Worm (Caenorhabditis elegans) whole organism, young adult: ENCODE results near the gene dylt-2.

ENCODE experiments used
- B0019.2 ChIP-seq: fragments of 200-800 bp; sonication (Bioruptor generic); conservative IDR thresholded peaks from 2 replicates; pipeline ENCODE4 v1.3.6; 2022; ENCODE audit warnings: missing genetic modification reagents, missing genetic modification characterization, missing compliant biosample characterization
- B0035.1 ChIP-seq: sonication (generic microtip); optimal IDR thresholded peaks from 2 replicates; lab custom pipeline; 2016; ENCODE audit warnings: missing genetic modification characterization, mild to moderate bottlenecking, missing compliant biosample characterization, missing genotype, missing genetic modification reagents
- B0261.1 ChIP-seq: sonication (generic microtip); optimal IDR thresholded peaks from 2 replicates; lab custom pipeline; 2016; ENCODE audit warnings: mild to moderate bottlenecking, missing genetic modification characterization, moderate library complexity, missing compliant biosample characterization
- B0336.3 ChIP-seq: fragments of 200-800 bp; sonication (Bioruptor generic); IDR thresholded peaks from 2 replicates; pipeline ENCODE4 v1.3.6; 2022; ENCODE audit warnings: missing genetic modification characterization, missing compliant biosample characterization
- C06A6.2 ChIP-seq: fragments of 200-800 bp; sonication (Bioruptor generic); conservative IDR thresholded peaks from 2 replicates; pipeline ENCODE4 v1.3.6; 2022; ENCODE audit warnings: missing genetic modification characterization, missing compliant biosample characterization
- C17E4.6 ChIP-seq: fragments of 200-800 bp; sonication (Bioruptor generic); IDR thresholded peaks from 2 replicates; pipeline ENCODE4 v1.3.6; 2022; ENCODE audit warnings: missing genetic modification reagents, missing genetic modification characterization, missing compliant biosample characterization
- D2030.7 ChIP-seq: fragments of 200-800 bp; sonication (Bioruptor generic); IDR thresholded peaks from 2 replicates; pipeline ENCODE4 v1.3.6; 2022; ENCODE audit warnings: missing genetic modification reagents, missing genetic modification characterization, missing compliant biosample characterization
- F22D6.2 ChIP-seq: sonication (generic microtip); optimal IDR thresholded peaks from 2 replicates; lab custom pipeline; 2016; ENCODE audit warnings: mild to moderate bottlenecking, missing genetic modification characterization, missing compliant biosample characterization
- F23B12.7 ChIP-seq: sonication (generic microtip); optimal IDR thresholded peaks from 2 replicates; lab custom pipeline; 2017; ENCODE audit warnings: missing genetic modification characterization, mild to moderate bottlenecking, missing compliant biosample characterization, antibody characterized with exemption, moderate library complexity; ENCODE audit not compliant: insufficient read depth
- F33H1.4 ChIP-seq: fragments of 200-800 bp; sonication (Bioruptor generic); IDR thresholded peaks from 2 replicates; pipeline ENCODE4 v1.3.6; 2022; ENCODE audit warnings: missing genetic modification reagents, missing genetic modification characterization, missing compliant biosample characterization
- F49E8.2 ChIP-seq: sonication (generic microtip); optimal IDR thresholded peaks from 3 replicates; lab custom pipeline; 2017; ENCODE audit warnings: missing genetic modification characterization, mild to moderate bottlenecking, missing compliant biosample characterization, antibody characterized with exemption, moderate library complexity; ENCODE audit not compliant: insufficient read depth
- F57C9.4 ChIP-seq: sonication (generic microtip); optimal IDR thresholded peaks from 2 replicates; lab custom pipeline; 2017; ENCODE audit warnings: mild to moderate bottlenecking, missing genetic modification characterization, missing compliant biosample characterization
- T26A5.8 ChIP-seq: sonication (generic microtip); optimal IDR thresholded peaks from 2 replicates; lab custom pipeline; 2016; ENCODE audit warnings: missing genetic modification characterization, missing compliant biosample characterization
- ZK185.1 ChIP-seq: sonication (generic microtip); optimal IDR thresholded peaks from 2 replicates; lab custom pipeline; 2016; ENCODE audit warnings: mild to moderate bottlenecking, missing genetic modification characterization, missing compliant biosample characterization; ENCODE audit not compliant: poor library complexity, severe bottlenecking
- ama-1 ChIP-seq, 3 experiments: fragments of 150-350 bp in 1 of 3; sonication (generic microtip) in 2 of 3; optimal IDR thresholded peaks; 2 replicates each; lab custom pipeline; 2014 to 2018; ENCODE audit warnings: missing biosample characterization in 2 of 3, missing genetic modification characterization in 2 of 3, missing genetic modification reagents in 2 of 3
- atf-7 ChIP-seq: sonication (generic microtip); optimal IDR thresholded peaks from 2 replicates; lab custom pipeline; 2017; ENCODE audit warnings: mild to moderate bottlenecking, missing genetic modification characterization, missing compliant biosample characterization
- athp-1 ChIP-seq: sonication (generic microtip); optimal IDR thresholded peaks from 2 replicates; lab custom pipeline; 2017; ENCODE audit warnings: mild to moderate bottlenecking, missing genetic modification characterization, missing compliant biosample characterization
- attf-3 ChIP-seq: fragments of 200-800 bp; sonication (Bioruptor generic); conservative IDR thresholded peaks from 2 replicates; pipeline ENCODE4 v1.3.6; 2022; ENCODE audit warnings: missing genetic modification reagents, missing genetic modification characterization, missing compliant biosample characterization
- attf-6 ChIP-seq: fragments of 200-800 bp; sonication (Bioruptor generic); IDR thresholded peaks from 2 replicates; pipeline ENCODE4 v1.3.6; 2022; ENCODE audit warnings: missing genetic modification reagents, missing genetic modification characterization, missing compliant biosample characterization
- bed-1 ChIP-seq: fragments of 200-800 bp; sonication (Bioruptor generic); IDR thresholded peaks from 2 replicates; pipeline ENCODE4 v1.3.6; 2022; ENCODE audit warnings: missing genetic modification reagents, missing genetic modification characterization, missing compliant biosample characterization
- cebp-1 ChIP-seq, 2 experiments: fragments of 200-800 bp in 1 of 2; sonication (Bioruptor generic) in 1 of 2; sonication (generic microtip) in 1 of 2; IDR thresholded peaks in 1 of 2; optimal IDR thresholded peaks in 1 of 2; 2 replicates each; pipeline versions ENCODE4 v1.3.6 to Lab custom; 2017 to 2022; ENCODE audit warnings: missing compliant biosample characterization in 2 of 2, missing genetic modification characterization in 2 of 2, mild to moderate bottlenecking in 1 of 2, missing genetic modification reagents in 1 of 2, moderate library complexity in 1 of 2
- ceh-58 ChIP-seq: fragments of 200-800 bp; sonication (Bioruptor generic); IDR thresholded peaks from 2 replicates; pipeline ENCODE4 v1.3.6; 2022; ENCODE audit warnings: missing genetic modification characterization, missing compliant biosample characterization
- die-1 ChIP-seq: sonication (generic microtip); optimal IDR thresholded peaks from 2 replicates; lab custom pipeline; 2016; ENCODE audit warnings: missing genotype, mild to moderate bottlenecking, missing genetic modification characterization, missing compliant biosample characterization
- him-1 ChIP-seq: sonication (generic microtip); optimal IDR thresholded peaks from 2 replicates; lab custom pipeline; 2016; ENCODE audit warnings: missing genotype, missing genetic modification reagents, missing genetic modification characterization, missing compliant biosample characterization
- hmg-1.2 ChIP-seq: fragments of 200-800 bp; sonication (Bioruptor generic); IDR thresholded peaks from 2 replicates; pipeline ENCODE4 v1.3.6; 2022; ENCODE audit warnings: missing genetic modification reagents, missing genetic modification characterization, missing compliant biosample characterization
- hmg-20 ChIP-seq: fragments of 200-800 bp; sonication (Bioruptor generic); IDR thresholded peaks from 2 replicates; pipeline ENCODE4 v1.3.6; 2022; ENCODE audit warnings: missing genetic modification reagents, missing genetic modification characterization, missing compliant biosample characterization
- lin-26 ChIP-seq: fragments of 200-800 bp; sonication (Bioruptor generic); IDR thresholded peaks from 2 replicates; pipeline ENCODE4 v1.3.6; 2022; ENCODE audit warnings: missing genetic modification reagents, missing genetic modification characterization, missing compliant biosample characterization
- lin-40 ChIP-seq: sonication (generic microtip); optimal IDR thresholded peaks from 2 replicates; lab custom pipeline; 2016; ENCODE audit warnings: missing genetic modification characterization, mild to moderate bottlenecking, missing compliant biosample characterization, missing genotype, missing genetic modification reagents
- lin-54 ChIP-seq: fragments of 200-800 bp; sonication (Bioruptor generic); optimal IDR thresholded peaks from 2 replicates; lab custom pipeline; 2018; ENCODE audit warnings: mild to moderate bottlenecking, missing genetic modification characterization, missing compliant biosample characterization
- lir-1 ChIP-seq: fragments of 200-800 bp; sonication (Bioruptor generic); conservative IDR thresholded peaks from 2 replicates; pipeline ENCODE4 v1.3.6; 2022; ENCODE audit warnings: missing genetic modification reagents, missing genetic modification characterization, missing compliant biosample characterization
- lsl-1 ChIP-seq: fragments of 200-800 bp; sonication (Bioruptor generic); optimal IDR thresholded peaks from 2 replicates; lab custom pipeline; 2018; ENCODE audit warnings: mild to moderate bottlenecking, missing genetic modification characterization, moderate library complexity, missing compliant biosample characterization
- mcd-1 ChIP-seq: fragments of 200-800 bp; sonication (Bioruptor generic); IDR thresholded peaks from 2 replicates; pipeline ENCODE4 v1.3.6; 2022; ENCODE audit warnings: missing genetic modification reagents, missing genetic modification characterization, missing compliant biosample characterization
- mxl-1 ChIP-seq: sonication (generic microtip); optimal IDR thresholded peaks from 2 replicates; lab custom pipeline; 2016; ENCODE audit warnings: missing genetic modification characterization, missing compliant biosample characterization
- nfyb-1 ChIP-seq: fragments of 200-800 bp; sonication (Bioruptor generic); IDR thresholded peaks from 2 replicates; pipeline ENCODE4 v1.3.6; 2022; ENCODE audit warnings: missing genetic modification reagents, missing genetic modification characterization, missing compliant biosample characterization
- nhr-80 ChIP-seq: sonication (generic microtip); optimal IDR thresholded peaks from 2 replicates; lab custom pipeline; 2016; ENCODE audit warnings: missing genetic modification characterization, missing compliant biosample characterization
- pbrm-1 ChIP-seq: fragments of 200-800 bp; sonication (Bioruptor generic); IDR thresholded peaks from 2 replicates; pipeline ENCODE4 v1.3.6; 2022; ENCODE audit warnings: missing genetic modification reagents, missing genetic modification characterization, missing compliant biosample characterization
- rcor-1 ChIP-seq: fragments of 200-800 bp; sonication (Bioruptor generic); IDR thresholded peaks from 2 replicates; pipeline ENCODE4 v1.3.6; 2022; ENCODE audit warnings: missing genetic modification reagents, missing genetic modification characterization, missing compliant biosample characterization
- repo-1 ChIP-seq: sonication (generic microtip); optimal IDR thresholded peaks from 2 replicates; lab custom pipeline; 2017; ENCODE audit warnings: mild to moderate bottlenecking, missing genetic modification characterization, missing compliant biosample characterization
- rpc-1 ChIP-seq, 2 experiments: fragments of 150-350 bp in 1 of 2; sonication (generic microtip) in 1 of 2; optimal IDR thresholded peaks; 2 replicates each; lab custom pipeline; 2014 to 2018; ENCODE audit warnings: missing biosample characterization in 1 of 2, missing genetic modification characterization in 1 of 2, missing genetic modification reagents in 1 of 2, missing genotype in 1 of 2
- sea-2 ChIP-seq: fragments of 200-800 bp; sonication (Bioruptor generic); IDR thresholded peaks from 2 replicates; pipeline ENCODE4 v1.3.6; 2022; ENCODE audit warnings: missing genetic modification characterization, missing compliant biosample characterization
- snpc-1.3 ChIP-seq: sonication (generic microtip); optimal IDR thresholded peaks from 2 replicates; lab custom pipeline; 2017; ENCODE audit warnings: missing genetic modification characterization, mild to moderate bottlenecking, missing compliant biosample characterization, antibody characterized with exemption, moderate library complexity, missing genotype, missing genetic modification reagents; ENCODE audit not compliant: insufficient read depth
- somi-1 ChIP-seq: fragments of 200-800 bp; sonication (Bioruptor generic); optimal IDR thresholded peaks from 2 replicates; lab custom pipeline; 2018; ENCODE audit warnings: mild to moderate bottlenecking, missing genetic modification characterization, missing compliant biosample characterization
- sptf-2 ChIP-seq: fragments of 200-800 bp; sonication (Bioruptor generic); optimal IDR thresholded peaks from 2 replicates; lab custom pipeline; 2018; ENCODE audit warnings: mild to moderate bottlenecking, missing genetic modification characterization, missing compliant biosample characterization
- tbp1 ChIP-seq: fragments of 200-800 bp; sonication (Bioruptor generic); optimal IDR thresholded peaks from 2 replicates; lab custom pipeline; 2018; ENCODE audit warnings: mild to moderate bottlenecking, missing genetic modification characterization, missing compliant biosample characterization
- unc-62 ChIP-seq: fragments of 150-350 bp; optimal IDR thresholded peaks from 2 replicates; lab custom pipeline; 2014; ENCODE audit warnings: missing biosample characterization, missing genetic modification reagents, missing genetic modification characterization
- ztf-18 ChIP-seq: sonication (generic microtip); optimal IDR thresholded peaks from 2 replicates; lab custom pipeline; 2016; ENCODE audit warnings: missing genotype, mild to moderate bottlenecking, missing genetic modification characterization, missing compliant biosample characterization
- ztf-28 ChIP-seq: fragments of 200-800 bp; sonication (Bioruptor generic); IDR thresholded peaks from 2 replicates; pipeline ENCODE4 v1.3.6; 2022; ENCODE audit warnings: missing genetic modification reagents, missing genetic modification characterization, missing compliant biosample characterization

Gene dylt-2

ce11 chrX:8945011-8945410 is 5.1 kb upstream of the dylt-2 start (continued):
- TF ChIP-seq rcor-1 (no peak; the same call in 1 of the 2 replicates), F22D6.2 (tag; lab: Kevin White, UChicago) (no peak), die-1 (peak; percentile 61), B0336.3 (GFP tag; lab: Robert Waterston, UW) (no peak), nhr-80 (tag; lab: Kevin White, UChicago) (no peak), B0019.2 (no peak), F33H1.4 (no peak), atf-7 (tag; lab: Kevin White, UChicago) (no peak), D2030.7 (GFP tag; lab: Robert Waterston, UW) (peak; percentile 49), F23B12.7 (tag; lab: Kevin White, UChicago) (peak; percentile 30), sptf-2 (GFP tag; lab: Kevin White, UChicago) (no peak), C17E4.6 (no peak), ztf-28 (no peak), lin-54 (GFP tag; lab: Kevin White, UChicago) (no peak), B0261.1 (tag; lab: Kevin White, UChicago) (peak; percentile 77), bed-1 (GFP tag; lab: Robert Waterston, UW) (no peak), athp-1 (no peak), ZK185.1 (tag; lab: Kevin White, UChicago) (peak; percentile 33), attf-6 (GFP tag; lab: Robert Waterston, UW) (no peak), lin-40 (tag; lab: Kevin White, UChicago) (no peak), rpc-1 (optimal IDR thresholded peaks at IDR 0.05; lab: Kevin White, UChicago) (peak; percentile 78), rpc-1 (tag; optimal IDR thresholded peaks at IDR 0.05; lab: Kevin White, UChicago) (peak; percentile 90), lir-1 (no peak), unc-62 (no peak), hmg-20 (GFP tag; lab: Robert Waterston, UW) (no peak), lsl-1 (GFP tag; lab: Kevin White, UChicago) (no peak), F49E8.2 (tag; lab: Kevin White, UChicago) (no peak), hmg-1.2 (peak; percentile 58), B0035.1 (no peak), nfyb-1 (no peak), ztf-18 (peak; percentile 3), ceh-58 (GFP tag; lab: Robert Waterston, UW) (no peak), sea-2 (GFP tag; lab: Robert Waterston, UW) (no peak), cebp-1 (GFP tag; IDR thresholded peaks at IDR 0.05; lab: Robert Waterston, UW) (no peak), cebp-1 (tag; optimal IDR thresholded peaks at IDR 0.05; lab: Kevin White, UChicago) (no peak), C06A6.2 (GFP tag; lab: Robert Waterston, UW) (no peak)

DNA sequence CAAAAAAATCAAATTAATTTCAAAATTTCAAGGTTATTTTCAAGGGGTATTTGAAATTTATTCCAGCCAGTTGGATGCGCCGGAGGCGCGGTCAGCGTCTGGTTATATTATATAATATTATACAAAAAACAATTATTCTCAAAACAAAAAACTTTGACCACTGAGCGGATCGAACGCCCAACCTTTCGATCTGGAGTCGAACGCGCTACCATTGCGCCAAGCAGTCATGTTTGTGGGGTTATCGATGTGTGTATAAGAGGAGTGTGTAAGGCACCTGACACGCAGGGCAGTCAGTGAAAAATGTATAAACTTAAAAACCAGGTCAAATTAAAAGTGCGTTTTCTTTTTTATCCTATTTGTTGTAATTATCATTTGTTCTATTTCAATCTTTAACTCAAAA is 4.1 kb upstream of the dylt-2 start:
- no peak for TF ChIP-seq somi-1 (GFP tag; lab: Kevin White, UChicago)
- TF ChIP-seq F49E8.2 (tag; lab: Kevin White, UChicago): no peak
- TF ChIP-seq him-1 (tag; lab: Kevin White, UChicago): peak; percentile 55
- peak; percentile 29 for TF ChIP-seq F23B12.7 (tag; lab: Kevin White, UChicago)
- TF ChIP-seq mxl-1 (tag; lab: Kevin White, UChicago): no peak
- TF ChIP-seq repo-1: no peak
- TF ChIP-seq C17E4.6: no peak
- peak; percentile 62 for TF ChIP-seq rpc-1 (optimal IDR thresholded peaks at IDR 0.05; lab: Kevin White, UChicago)
- peak; percentile 78 for TF ChIP-seq rpc-1 (tag; optimal IDR thresholded peaks at IDR 0.05; lab: Kevin White, UChicago)
- peak; percentile 69 for TF ChIP-seq pbrm-1 (GFP tag; lab: Robert Waterston, UW)
- peak; percentile 68 for TF ChIP-seq hmg-1.2
- no peak for TF ChIP-seq ama-1 (optimal IDR thresholded peaks at IDR 0.05; lab: Kevin White, UChicago)
- TF ChIP-seq ama-1 (GFP tag; optimal IDR thresholded peaks at IDR 0.05; lab: Kevin White, UChicago): peak in 1 of 2 experiments; percentile 36
- no peak for TF ChIP-seq lir-1
- peak; percentile 34 for TF ChIP-seq ztf-18
- TF ChIP-seq snpc-1.3 (tag; lab: Kevin White, UChicago): peak; percentile 24
- TF ChIP-seq T26A5.8: no peak
- no peak for TF ChIP-seq attf-3 (GFP tag; lab: Robert Waterston, UW)
- peak; percentile 93 for TF ChIP-seq tbp1 (GFP tag; lab: Kevin White, UChicago)
- no peak for TF ChIP-seq F57C9.4 (tag; lab: Kevin White, UChicago)
- TF ChIP-seq mcd-1: 0 out of 2 replicates have a peak, but pooled peaks have one; percentile 37
- peak; percentile 68 for TF ChIP-seq die-1
- TF ChIP-seq lin-26 (GFP tag; lab: Robert Waterston, UW): peak; percentile 77; the same call in 1 of the 2 replicates
- peak; percentile 57 for TF ChIP-seq D2030.7 (GFP tag; lab: Robert Waterston, UW)
